Worm (Caenorhabditis elegans) whole organism, mixed stage, embryonic: ENCODE results near the gene sri-34.

Experiments used
- drap-1 ChIP-seq: fragments of 200-800 bp; sonication (Bioruptor generic); optimal IDR thresholded peaks from 3 replicates; lab custom pipeline; 2018; ENCODE audit warnings: mild to moderate bottlenecking, missing genetic modification characterization, missing compliant biosample characterization
- elt-3 ChIP-seq: fragments of 150-350 bp; optimal IDR thresholded peaks from 2 replicates; lab custom pipeline; 2014; ENCODE audit warnings: missing biosample characterization, missing genetic modification characterization
- nhr-28 ChIP-seq: fragments of 150-350 bp; optimal IDR thresholded peaks from 2 replicates; lab custom pipeline; 2014; ENCODE audit warnings: missing biosample characterization, missing genetic modification characterization
- zip-8 ChIP-seq: fragments of 150-350 bp; optimal IDR thresholded peaks from 2 replicates; lab custom pipeline; 2014; ENCODE audit warnings: missing biosample characterization, missing genetic modification characterization

DNA sequence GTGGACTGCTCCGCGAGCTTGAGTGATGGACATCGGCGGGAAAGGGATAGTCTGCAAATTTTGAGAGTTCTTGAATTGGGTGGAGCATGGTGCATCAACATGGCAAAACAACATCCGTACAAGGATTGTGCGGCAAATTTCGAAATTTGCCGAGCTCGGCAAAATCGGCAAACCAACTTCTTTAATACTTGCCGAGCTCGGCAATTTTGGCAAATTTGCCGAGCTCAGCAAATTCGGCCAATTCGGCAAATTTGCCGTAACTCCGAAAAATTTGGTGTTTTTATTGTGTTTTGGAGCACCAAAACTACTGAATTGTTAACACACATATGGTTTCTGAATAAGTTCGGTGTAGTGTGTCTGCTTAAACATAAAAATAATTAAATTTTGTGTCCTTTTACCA lies 11.2 kb upstream of the sri-34 start, which contains the start of gene fbxc-55:
- TF ChIP-seq elt-3 (no peak), nhr-28 (tag; lab: Kevin White, UChicago) (no peak), drap-1 (GFP tag; lab: Kevin White, UChicago) (no peak), zip-8 (tag; lab: Kevin White, UChicago) (no peak)
